Worm (Caenorhabditis elegans): Measurements from ENCODE around the gene T10B5.3.

T10B5.3 gene

DNA sequence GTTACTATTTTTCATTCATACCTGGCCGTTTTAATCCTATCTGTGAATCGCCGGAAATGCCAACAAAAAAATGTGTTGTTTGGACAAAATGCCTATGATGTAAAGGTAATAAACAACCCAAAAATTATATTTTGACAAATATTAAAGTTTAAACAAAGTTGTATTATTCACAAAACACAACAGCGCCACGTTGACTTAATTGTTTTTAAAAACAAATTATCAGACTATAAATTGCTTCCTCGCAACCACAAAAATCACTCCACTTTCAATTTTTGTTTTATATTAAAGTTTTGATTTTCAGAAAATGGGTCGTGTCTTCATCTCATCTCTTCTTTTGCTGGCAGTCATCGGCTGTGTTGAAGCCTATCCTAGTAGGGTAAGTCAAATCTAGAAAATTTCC, 37.8 kb upstream of the T10B5.3 start, which contains the start of gene Y32G9A.5:
TSS of gene Y32G9A.5 (plus strand) at position 301 of the 400 bp plus-strand sequence.
- no peak for TF ChIP-seq hlh-11 (tag; optimal IDR thresholded peaks at IDR 0.05)

DNA sequence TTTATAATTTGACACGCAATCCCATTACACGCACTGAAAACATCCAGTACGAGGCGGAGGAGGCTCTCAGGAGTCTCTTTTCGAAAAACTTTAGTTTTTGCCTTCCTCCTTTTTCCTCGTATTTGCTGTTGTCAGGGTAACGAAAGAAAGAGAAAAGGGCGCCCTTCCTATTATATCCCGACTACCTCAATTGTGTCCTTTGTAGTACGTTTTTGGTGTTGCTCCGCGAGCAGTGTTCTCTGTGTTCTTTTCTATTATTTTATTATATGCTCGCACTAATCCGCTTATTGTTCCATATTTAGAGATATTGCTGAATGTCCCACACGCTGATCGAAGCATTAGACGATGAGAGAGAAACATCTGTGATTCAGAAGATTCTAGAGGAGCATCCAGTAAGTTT, 25.9 kb upstream of the T10B5.3 start, which contains the start of gene nphp-2:
TSS of gene nphp-2 (plus strand) at position 301 of the 400 bp plus-strand sequence.
- TF ChIP-seq ztf-7 (tag; optimal IDR thresholded peaks at IDR 0.05) = no peak
- TF ChIP-seq lim-7 (GFP tag; IDR thresholded peaks at IDR 0.05) = no peak
- no peak for TF ChIP-seq unc-130 (GFP tag; optimal IDR thresholded peaks at IDR 0.05)
- no peak for TF ChIP-seq cey-2 (tag; optimal IDR thresholded peaks at IDR 0.05; ENCODE audit: borderline replicate concordance, insufficient read depth)
- no peak for TF ChIP-seq madf-5 (GFP tag; IDR thresholded peaks at IDR 0.05)
- TF ChIP-seq unc-39 (tag; optimal IDR thresholded peaks at IDR 0.05) = no peak
- no peak for TF ChIP-seq D1046.2 (GFP tag; IDR thresholded peaks at IDR 0.05)
- TF ChIP-seq F26F4.8 (GFP tag; conservative IDR thresholded peaks at IDR 0.05) = no peak
- TF ChIP-seq zfp-2 (tag; optimal IDR thresholded peaks at IDR 0.05) = no peak
- no peak for TF ChIP-seq ZK337.2 (GFP tag; IDR thresholded peaks at IDR 0.05)
- no peak for TF ChIP-seq nhr-48 (tag; optimal IDR thresholded peaks at IDR 0.05)
- TF ChIP-seq unc-62 (GFP tag; optimal IDR thresholded peaks at IDR 0.05 in 1 of 2) = no peak
- no peak for TF ChIP-seq unc-62 (tag; optimal IDR thresholded peaks at IDR 0.05)
- TF ChIP-seq F37D6.2 (tag; optimal IDR thresholded peaks at IDR 0.05) = no peak
- no peak for TF ChIP-seq pqm-1 (tag; optimal IDR thresholded peaks at IDR 0.05)
- no peak for TF ChIP-seq fos-1 (tag; optimal IDR thresholded peaks at IDR 0.05)
- no peak for TF ChIP-seq hlh-11 (tag; optimal IDR thresholded peaks at IDR 0.05)
- no peak for TF ChIP-seq mdl-1 (tag; optimal IDR thresholded peaks at IDR 0.05)
- no peak for TF ChIP-seq nhr-28 (tag; optimal IDR thresholded peaks at IDR 0.05)

DNA sequence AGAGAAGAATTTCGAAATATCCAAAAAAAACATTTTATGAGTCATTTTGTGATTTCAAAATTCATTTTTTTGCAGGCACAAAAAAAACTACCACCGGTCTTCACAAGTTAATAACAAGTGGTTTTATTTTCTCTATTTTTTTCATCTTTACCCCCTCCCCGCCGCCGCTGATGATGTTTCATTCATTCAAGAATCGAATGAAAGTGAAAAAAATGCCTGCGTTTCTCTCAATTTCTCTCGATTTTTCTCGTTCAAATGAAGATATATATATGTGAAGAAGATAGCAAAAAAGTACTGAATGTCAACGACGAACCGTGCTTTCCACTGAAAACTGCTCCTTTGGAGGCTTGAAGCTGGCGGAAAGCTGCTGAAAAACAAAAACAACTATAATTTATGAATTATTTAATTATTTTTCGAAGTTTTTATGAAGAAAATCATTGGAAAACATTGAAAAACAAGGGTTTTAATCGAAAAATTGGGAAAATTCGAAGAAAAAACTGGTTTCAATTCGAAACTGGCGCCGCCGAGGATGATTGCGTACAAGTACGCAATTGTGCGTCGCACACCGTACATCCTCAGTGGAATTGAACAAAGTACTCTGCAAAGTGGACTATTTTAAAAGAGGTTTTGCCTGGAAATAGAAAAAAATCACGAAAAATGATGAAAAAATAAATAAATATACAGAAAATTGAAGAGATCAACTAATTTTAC, 23.1 kb upstream of the T10B5.3 start, which contains the start of gene zig-11:
TSS of gene zig-11 (minus strand) at position 373 of the 711 bp plus-strand sequence.
- TF ChIP-seq egl-43 (GFP tag; IDR thresholded peaks at IDR 0.05) = no peak
- peak; percentile 46 for TF ChIP-seq nhr-6 (tag; optimal IDR thresholded peaks at IDR 0.05)
- peak; percentile 72 for TF ChIP-seq aha-1 (tag)
- peak in 1 of 2 experiments; percentile 84 for TF ChIP-seq lsy-2 (tag; optimal IDR thresholded peaks at IDR 0.05)
- peak; percentile 9 for TF ChIP-seq nhr-28 (tag; optimal IDR thresholded peaks at IDR 0.05)
- no peak for TF ChIP-seq hif-1 (tag; optimal IDR thresholded peaks at IDR 0.05)
- TF ChIP-seq dpl-1 (GFP tag; optimal IDR thresholded peaks at IDR 0.05) = peak; percentile 73
- TF ChIP-seq tag-97 (GFP tag; IDR thresholded peaks at IDR 0.05) = no peak
- peak; percentile 25 for TF ChIP-seq mes-2 (tag; optimal IDR thresholded peaks at IDR 0.05; ENCODE audit: poor library complexity, severe bottlenecking)
- no peak for TF ChIP-seq daf-8 (GFP tag; IDR thresholded peaks at IDR 0.05)
- no peak for TF ChIP-seq hmg-1.1 (GFP tag; IDR thresholded peaks at IDR 0.05)

DNA sequence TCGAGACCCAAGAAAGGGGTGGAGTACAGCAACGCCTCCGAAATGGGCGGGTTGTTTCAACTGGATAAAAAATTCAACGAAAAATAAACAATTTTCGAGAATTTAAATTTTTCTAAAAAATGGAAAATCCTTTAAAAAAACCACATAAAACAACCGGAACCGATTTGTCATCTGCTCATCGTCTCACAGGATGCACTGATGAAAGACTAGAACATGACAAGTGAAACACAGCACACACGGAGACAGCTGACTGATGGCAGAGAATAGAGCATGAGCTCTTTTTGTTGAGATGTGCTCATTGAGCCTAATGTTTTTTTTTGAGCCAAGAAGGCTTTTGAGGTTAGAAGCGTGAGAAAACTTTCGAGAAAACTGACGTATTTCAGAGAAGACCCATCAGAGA, 20.4 kb upstream of the T10B5.3 start:
- TF ChIP-seq madf-9 (GFP tag; conservative IDR thresholded peaks at IDR 0.05) = no peak
- TF ChIP-seq zfp-2 (tag; optimal IDR thresholded peaks at IDR 0.05) = no peak
- TF ChIP-seq fos-1 (tag; optimal IDR thresholded peaks at IDR 0.05) = no peak
- TF ChIP-seq madf-5 (GFP tag; IDR thresholded peaks at IDR 0.05) = no peak
- 0 out of 2 replicates have a peak, but pooled peaks have one; percentile 15 for TF ChIP-seq dmd-6 (GFP tag; IDR thresholded peaks at IDR 0.05)
- peak; percentile 59 for TF ChIP-seq hlh-30 (tag; optimal IDR thresholded peaks at IDR 0.05; ENCODE audit: insufficient read depth)
- no peak for TF ChIP-seq nhr-25 (tag; optimal IDR thresholded peaks at IDR 0.05; ENCODE audit: borderline replicate concordance, insufficient read depth)
- peak in 1 of 2 experiments; percentile 66 for TF ChIP-seq unc-62 (GFP tag; optimal IDR thresholded peaks at IDR 0.05 in 1 of 2)
- no peak for TF ChIP-seq unc-62 (tag; optimal IDR thresholded peaks at IDR 0.05)
- TF ChIP-seq skn-1 (tag; optimal IDR thresholded peaks at IDR 0.05) = no peak
- peak; percentile 32 for TF ChIP-seq aha-1 (tag)
- TF ChIP-seq lsy-2 (tag; optimal IDR thresholded peaks at IDR 0.05) = peak in 1 of 2 experiments; percentile 6
- TF ChIP-seq set-16 (GFP tag; IDR thresholded peaks at IDR 0.05) = no peak
- no peak for TF ChIP-seq duxl-1 (tag; optimal IDR thresholded peaks at IDR 0.05; ENCODE audit: poor library complexity)
- no peak for TF ChIP-seq aly-2 (tag; optimal IDR thresholded peaks at IDR 0.05)
